Worm (Caenorhabditis elegans): ENCODE measurements around the gene Y51A2B.6.

DNA sequence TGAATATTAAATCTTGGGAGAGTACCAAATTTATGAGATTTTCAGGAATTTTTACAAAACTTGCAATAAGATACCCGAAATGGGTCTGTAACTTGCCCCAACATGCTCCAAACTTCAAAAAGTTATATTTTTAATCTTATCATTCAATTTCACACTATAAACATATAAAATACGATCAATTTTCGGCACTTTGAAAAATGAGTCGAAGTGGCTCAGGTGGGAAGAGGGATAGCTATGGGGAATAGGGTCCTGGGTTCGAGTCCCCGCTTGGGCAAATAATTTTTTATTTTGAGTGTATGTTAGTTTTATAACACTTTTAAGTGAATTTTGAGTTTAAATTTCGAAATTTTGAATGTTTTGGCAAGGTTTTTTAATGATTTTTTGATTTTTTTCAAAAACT, 23.1 kb downstream of the Y51A2B.6 start:
- TF ChIP-seq unc-62 (GFP tag; optimal IDR thresholded peaks at IDR 0.05) (no peak), C34F6.9 (tag; optimal IDR thresholded peaks at IDR 0.05) (no peak), lsy-2 (tag; optimal IDR thresholded peaks at IDR 0.05) (no peak), nhr-25 (tag; optimal IDR thresholded peaks at IDR 0.05) (no peak)
